Fruit fly (Drosophila melanogaster): ENCODE data around the gene Mcm10.

Mcm10 gene

DNA sequence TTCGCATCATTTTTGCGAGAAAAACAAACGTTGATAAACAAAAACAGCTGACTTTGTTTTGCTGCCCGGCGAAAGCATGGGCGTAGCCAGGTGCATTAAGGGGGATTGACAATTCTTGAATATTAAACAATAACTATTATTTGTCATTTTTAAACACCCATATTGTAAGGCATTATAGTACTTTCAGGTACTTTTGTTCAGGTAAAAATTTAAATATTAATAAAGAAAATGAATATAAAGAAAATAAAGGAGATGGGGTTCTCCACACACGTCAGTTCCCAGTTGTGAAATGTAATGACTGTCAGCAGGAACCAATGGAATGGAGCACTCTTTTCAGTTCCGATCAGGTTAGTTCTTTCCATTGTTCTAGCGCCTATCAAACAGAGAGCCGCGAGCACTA is 21.2 kb upstream of the Mcm10 start, which contains the start of the genes Coq3 and Pld3 (continued):
- peak; percentile 83 for TF ChIP-seq CG13296 (GFP tag; optimal IDR thresholded peaks at IDR 0.05)

DNA sequence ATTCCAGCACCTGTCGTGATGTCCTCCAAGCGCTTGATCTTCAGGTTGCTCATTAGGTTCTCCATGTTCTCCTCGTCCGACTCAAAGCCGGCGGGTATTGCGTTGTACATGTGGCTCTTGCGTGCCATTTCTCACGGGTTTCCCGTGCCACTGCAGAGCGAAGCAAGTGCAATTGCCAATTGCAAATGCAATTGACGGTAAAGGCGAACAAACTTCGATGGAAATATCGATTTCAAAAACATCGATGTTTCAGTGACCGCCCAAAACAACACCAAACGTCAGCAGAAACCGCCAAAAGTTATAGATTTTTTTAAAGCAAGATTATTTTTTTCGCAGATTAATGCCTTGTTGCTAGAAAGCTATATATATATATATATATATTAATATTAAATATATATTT is 16.9 kb upstream of the Mcm10 start, which contains the start of gene Nbr:
Nbr (minus strand) TSS at position 209 of the 400 bp plus-strand sequence.
- TF ChIP-seq knrl (GFP tag; IDR thresholded peaks at IDR 0.05; ENCODE audit: partially characterized antibody) (peak; percentile 33; the same call in 2 of the 3 replicates), CG9876 (GFP tag; optimal IDR thresholded peaks at IDR 0.05) (no peak), sob (GFP tag; IDR thresholded peaks at IDR 0.05) (peak; percentile 11; the same call in 1 of the 2 replicates), CG6272 (GFP tag; IDR thresholded peaks at IDR 0.05) (peak; percentile 46; the same call in 1 of the 2 replicates), C15 (GFP tag; IDR thresholded peaks at IDR 0.05) (no peak), amos (GFP tag; IDR thresholded peaks at IDR 0.05; ENCODE audit: partially characterized antibody) (peak; percentile 62), insv (GFP tag; optimal IDR thresholded peaks at IDR 0.05) (peak in 1 of 2 experiments; percentile 15), Ets65A (GFP tag) (peak; percentile 71), Rfx (GFP tag; IDR thresholded peaks at IDR 0.05) (peak; percentile 39), E2f2 (GFP tag; IDR thresholded peaks at IDR 0.05) (0 out of 2 replicates have a peak, but pooled peaks have one; percentile 38), NFAT (GFP tag; IDR thresholded peaks at IDR 0.05) (peak; percentile 44; the same call in 1 of the 2 replicates), ken (GFP tag; IDR thresholded peaks at IDR 0.05) (0 out of 3 replicates have a peak, but pooled peaks have one; percentile 40), BEAF-32 (GFP tag; optimal IDR thresholded peaks at IDR 0.05) (peak; percentile 54), yki (optimal IDR thresholded peaks at IDR 0.05) (no peak), CG32767 (GFP tag; IDR thresholded peaks at IDR 0.05) (no peak), CG5953 (GFP tag; IDR thresholded peaks at IDR 0.05) (no peak), Oaz (GFP tag; IDR thresholded peaks at IDR 0.05) (no peak), cad (GFP tag; optimal IDR thresholded peaks at IDR 0.05) (no peak), CG8388 (GFP tag; optimal IDR thresholded peaks at IDR 0.05) (no peak), HLH3B (GFP tag; IDR thresholded peaks at IDR 0.05) (0 out of 2 replicates have a peak, but pooled peaks have one; percentile 4), CG8290 (GFP tag; optimal IDR thresholded peaks at IDR 0.05) (no peak), CG8290 (tag; optimal IDR thresholded peaks at IDR 0.05) (peak in 1 of 2 experiments; percentile 29), Doc3 (GFP tag; IDR thresholded peaks at IDR 0.05; ENCODE audit: partially characterized antibody) (0 out of 3 replicates have a peak, but pooled peaks have one; percentile 33), CG6791 (GFP tag; IDR thresholded peaks at IDR 0.05; ENCODE audit: partially characterized antibody) (0 out of 3 replicates have a peak, but pooled peaks have one; percentile 35), CG16813 (GFP tag; IDR thresholded peaks at IDR 0.05; ENCODE audit: partially characterized antibody) (peak; percentile 54; the same call in 2 of the 3 replicates), otp (GFP tag; IDR thresholded peaks at IDR 0.05) (0 out of 3 replicates have a peak, but pooled peaks have one; percentile 16), CG9215 (GFP tag; IDR thresholded peaks at IDR 0.05) (no peak; the same call in 1 of the 2 replicates), hbn (GFP tag; IDR thresholded peaks at IDR 0.05; ENCODE audit: partially characterized antibody) (peak; percentile 57), Bgb (GFP tag; IDR thresholded peaks at IDR 0.05; ENCODE audit: partially characterized antibody) (peak; percentile 52), MBD-R2 (GFP tag; IDR thresholded peaks at IDR 0.05) (peak; percentile 71), CG11247 (GFP tag; IDR thresholded peaks at IDR 0.05) (peak; percentile 36; the same call in 1 of the 2 replicates), ato (GFP tag; IDR thresholded peaks at IDR 0.05; ENCODE audit: partially characterized antibody) (peak; percentile 33; the same call in 1 of the 2 replicates), sna (GFP tag; IDR thresholded peaks at IDR 0.05; ENCODE audit: partially characterized antibody) (peak; percentile 54), Sry-δ (GFP tag; optimal IDR thresholded peaks at IDR 0.05) (peak; percentile 58), pzg (GFP tag; optimal IDR thresholded peaks at IDR 0.05) (peak; percentile 12), CG13287 (GFP tag; IDR thresholded peaks at IDR 0.05; ENCODE audit: partially characterized antibody) (peak; percentile 61), Opbp (GFP tag; IDR thresholded peaks at IDR 0.05; ENCODE audit: partially characterized antibody) (peak; percentile 31; the same call in 1 of the 3 replicates), Dref (GFP tag; IDR thresholded peaks at IDR 0.05) (peak; percentile 72), CG34224 (GFP tag; IDR thresholded peaks at IDR 0.05; ENCODE audit: partially characterized antibody) (peak; percentile 43; the same call in 1 of the 3 replicates), CG9932 (GFP tag; IDR thresholded peaks at IDR 0.05) (peak; percentile 51), Dll (GFP tag; IDR thresholded peaks at IDR 0.05; ENCODE audit: partially characterized antibody) (peak; percentile 67), MESR4 (GFP tag; optimal IDR thresholded peaks at IDR 0.05) (peak; percentile 87), ci (GFP tag; IDR thresholded peaks at IDR 0.05) (0 out of 3 replicates have a peak, but pooled peaks have one; percentile 24), vvl (GFP tag; IDR thresholded peaks at IDR 0.05) (0 out of 2 replicates have a peak, but pooled peaks have one; percentile 7), vnd (GFP tag; IDR thresholded peaks at IDR 0.05; ENCODE audit: partially characterized antibody) (0 out of 3 replicates have a peak, but pooled peaks have one; percentile 19), CG4617 (GFP tag; optimal IDR thresholded peaks at IDR 0.05; ENCODE audit: borderline replicate concordance) (peak; percentile 27)
